Worm (Caenorhabditis elegans): ENCODE measurements around the gene B0546.5.

B0546.5 gene

DNA sequence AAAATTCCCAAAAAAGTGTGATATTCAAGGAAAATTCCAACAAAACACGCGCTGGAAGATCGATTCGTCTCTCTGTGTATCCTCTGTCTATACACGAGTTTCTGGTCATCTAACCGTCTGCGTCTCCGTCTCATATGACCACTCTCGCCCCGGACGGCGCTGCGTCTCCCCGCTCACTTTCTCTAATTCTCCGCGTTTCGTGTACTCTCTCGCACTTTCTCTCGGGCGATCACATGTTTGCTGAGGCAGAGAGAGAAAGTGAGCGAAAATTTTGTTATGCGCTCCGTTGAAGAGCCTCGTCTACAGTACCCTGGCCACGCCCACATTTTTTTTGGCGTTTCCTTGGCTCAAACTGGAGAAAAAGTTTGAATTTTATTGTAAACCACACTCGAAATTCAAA is 5.3 kb downstream of the B0546.5 start (continued):
- TF ChIP-seq ceh-6 (GFP tag; optimal IDR thresholded peaks at IDR 0.05) = no peak

DNA sequence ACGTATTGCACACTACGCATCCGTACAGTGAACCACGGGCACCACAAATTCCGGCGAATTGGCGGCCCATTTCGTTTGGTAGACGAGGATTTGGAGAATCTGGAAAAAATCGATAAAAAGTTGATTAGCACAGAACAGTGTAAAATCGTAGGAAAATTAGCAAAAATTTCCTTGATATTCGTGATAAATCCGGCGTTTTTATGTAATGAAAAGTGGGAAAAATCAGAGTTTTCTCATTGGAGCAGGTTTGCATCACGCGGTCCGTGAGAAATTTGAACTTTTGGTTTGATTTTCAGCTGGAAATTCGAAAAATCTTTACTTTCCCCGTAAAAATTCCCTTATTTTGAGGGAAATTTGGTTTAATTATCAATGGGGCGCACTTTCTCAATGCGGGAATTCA is 5.9 kb downstream of the B0546.5 start, which contains the start of gene B0546.4:
TSS of gene B0546.4 (minus strand) at position 101 of the 400 bp plus-strand sequence.
- TF ChIP-seq hlh-8 (tag; optimal IDR thresholded peaks at IDR 0.05) (no peak), T23F11.4 (GFP tag; optimal IDR thresholded peaks at IDR 0.05) (no peak), nhr-232 (tag; optimal IDR thresholded peaks at IDR 0.05) (no peak), madf-2 (tag; optimal IDR thresholded peaks at IDR 0.05) (no peak), unc-55 (GFP tag; optimal IDR thresholded peaks at IDR 0.05) (no peak), nhr-11 (tag; optimal IDR thresholded peaks at IDR 0.05) (no peak), fkh-6 (tag; optimal IDR thresholded peaks at IDR 0.05) (no peak), fax-1 (tag; optimal IDR thresholded peaks at IDR 0.05) (no peak), nfya-1 (tag; optimal IDR thresholded peaks at IDR 0.05) (no peak), elt-4 (tag; optimal IDR thresholded peaks at IDR 0.05) (no peak), Y22D7AL.16 (tag; optimal IDR thresholded peaks at IDR 0.05) (no peak)

DNA sequence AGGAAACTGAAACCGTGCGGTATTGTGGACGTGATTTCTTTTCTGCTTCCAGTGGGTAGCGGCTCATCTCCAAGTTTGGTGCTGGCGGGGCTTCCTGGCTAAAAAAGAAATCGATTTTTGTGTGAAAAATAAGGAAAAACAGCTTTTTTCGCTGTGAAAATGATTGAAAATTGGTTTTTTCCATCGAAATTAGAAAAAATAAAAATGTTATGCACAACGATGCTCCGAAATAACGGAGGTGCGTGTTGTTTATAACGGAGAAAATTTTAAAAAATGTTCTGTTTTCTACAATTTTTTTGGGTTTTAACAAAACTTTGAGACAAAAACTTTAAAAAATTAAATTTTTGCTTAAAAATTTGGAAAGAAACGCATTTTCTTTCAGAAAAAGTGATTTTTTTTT is 6.7 kb downstream of the B0546.5 start:
- no peak for TF ChIP-seq ceh-24 (tag; optimal IDR thresholded peaks at IDR 0.05)
- TF ChIP-seq ceh-45 (GFP tag; IDR thresholded peaks at IDR 0.05) = no peak
- no peak for TF ChIP-seq C38D4.7 (GFP tag; optimal IDR thresholded peaks at IDR 0.05)
- no peak for TF ChIP-seq tbx-2 (tag; optimal IDR thresholded peaks at IDR 0.05)
- TF ChIP-seq ceh-14 (tag; optimal IDR thresholded peaks at IDR 0.05) = no peak
- no peak for TF ChIP-seq madf-2 (tag; optimal IDR thresholded peaks at IDR 0.05)
- TF ChIP-seq lim-6 (tag; optimal IDR thresholded peaks at IDR 0.05) = no peak
- TF ChIP-seq pros-1 (tag; optimal IDR thresholded peaks at IDR 0.05) = no peak

DNA sequence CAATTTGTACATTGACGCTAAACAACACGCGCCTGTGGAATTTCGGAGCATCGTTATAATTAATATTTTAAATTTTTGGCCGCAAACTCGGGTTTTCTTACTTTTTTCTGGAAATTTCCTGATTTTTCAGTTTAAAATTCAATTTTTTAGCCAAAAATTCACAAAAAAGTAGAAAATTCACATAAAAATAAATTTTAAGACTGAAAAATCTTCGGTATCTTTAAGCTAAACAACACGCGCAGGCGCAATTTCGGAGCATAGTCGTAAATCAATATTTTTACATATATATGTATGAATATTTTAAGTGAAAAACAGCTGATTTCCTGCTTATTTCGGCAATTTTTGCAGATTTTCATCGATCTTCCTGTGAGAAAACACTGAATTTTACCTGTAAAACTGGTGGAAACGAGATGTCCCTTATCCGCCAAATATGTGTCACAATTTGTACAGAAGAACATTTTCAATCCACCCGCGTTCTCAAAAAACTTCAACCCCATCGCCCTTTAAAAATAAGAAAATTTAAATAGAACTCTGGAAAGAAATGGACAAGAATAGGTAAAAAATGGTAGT is 7.5 kb downstream of the B0546.5 start, which contains the start of gene B0546.3:
TSS of gene B0546.3 (minus strand) at position 504 of the 570 bp plus-strand sequence.
- TF ChIP-seq tbx-2 (tag; optimal IDR thresholded peaks at IDR 0.05) (no peak), K02D7.2 (tag; optimal IDR thresholded peaks at IDR 0.05) (no peak), pros-1 (tag; optimal IDR thresholded peaks at IDR 0.05) (no peak), ref-2 (tag; optimal IDR thresholded peaks at IDR 0.05) (no peak), F13H6.1 (tag; optimal IDR thresholded peaks at IDR 0.05) (no peak), sox-2 (GFP tag; IDR thresholded peaks at IDR 0.05) (no peak), hlh-13 (GFP tag; optimal IDR thresholded peaks at IDR 0.05) (no peak), lim-6 (tag; optimal IDR thresholded peaks at IDR 0.05) (no peak), nhr-11 (tag; optimal IDR thresholded peaks at IDR 0.05) (no peak), nfya-1 (tag; optimal IDR thresholded peaks at IDR 0.05) (no peak), C08G9.2 (tag; optimal IDR thresholded peaks at IDR 0.05) (no peak), unc-55 (GFP tag; optimal IDR thresholded peaks at IDR 0.05) (no peak), ceh-22 (tag; optimal IDR thresholded peaks at IDR 0.05) (no peak)

DNA sequence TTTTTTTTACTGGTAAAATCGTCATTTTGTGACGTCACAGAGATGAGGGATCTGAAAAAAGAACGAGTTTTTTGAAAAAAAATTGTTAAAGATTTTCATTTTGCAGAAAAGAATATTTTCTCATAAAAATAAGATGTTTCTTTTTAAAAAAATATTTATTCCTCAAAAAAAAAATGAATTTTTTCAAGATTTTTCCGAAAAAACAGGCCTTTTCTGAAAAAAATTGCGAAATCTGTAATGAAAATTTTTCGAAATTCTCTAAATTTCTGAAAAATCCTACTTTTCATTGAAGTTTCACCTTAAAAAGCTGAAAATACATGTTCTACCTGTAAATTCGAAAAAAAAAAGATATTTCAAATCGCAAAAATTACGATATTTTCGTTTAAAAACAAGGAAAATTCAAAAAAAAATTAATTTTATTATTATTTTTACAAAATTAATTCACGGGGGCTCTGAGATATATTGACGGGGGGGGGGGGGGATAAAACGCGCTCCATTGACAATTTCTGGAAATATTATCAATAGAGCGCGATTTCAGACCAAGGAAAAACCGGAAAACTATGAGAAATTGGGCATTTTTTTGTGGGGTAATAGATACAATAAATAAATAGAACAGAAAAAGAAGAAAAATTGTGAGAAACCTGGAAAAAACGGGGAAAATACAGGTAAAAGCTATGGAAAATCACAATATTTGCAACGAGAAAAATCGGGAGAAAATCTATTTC is 11.7 kb downstream of the B0546.5 start, which contains the start of gene otub-4:
TSS of gene otub-4 (minus strand) at position 51 of the 725 bp plus-strand sequence.
- TF ChIP-seq madf-2 (tag; optimal IDR thresholded peaks at IDR 0.05) = no peak
- TF ChIP-seq ama-1 (optimal IDR thresholded peaks at IDR 0.05) = no peak
- TF ChIP-seq rnt-1 (tag; optimal IDR thresholded peaks at IDR 0.05) = no peak
- no peak for TF ChIP-seq ztf-16 (tag; optimal IDR thresholded peaks at IDR 0.05)
- TF ChIP-seq nhr-232 (tag; optimal IDR thresholded peaks at IDR 0.05) = no peak
- no peak for TF ChIP-seq mec-3 (tag; optimal IDR thresholded peaks at IDR 0.05; ENCODE audit: borderline replicate concordance)
- no peak for TF ChIP-seq nhr-11 (tag; optimal IDR thresholded peaks at IDR 0.05)
- TF ChIP-seq sox-4 (tag; optimal IDR thresholded peaks at IDR 0.05) = no peak
- no peak for TF ChIP-seq ceh-31 (tag; optimal IDR thresholded peaks at IDR 0.05)
- no peak for TF ChIP-seq dmd-4 (tag; optimal IDR thresholded peaks at IDR 0.05; ENCODE audit: borderline replicate concordance)

Data from whole organism, late embryonic.